Worm (Caenorhabditis elegans) whole organism, young adult: ENCODE results near the gene Y43F8B.25.
A peak's percentile ranks its signal among the peaks of the same experiment; 100 is the strongest.

Source experiments
- B0261.1 ChIP-seq: sonication (generic microtip); optimal IDR thresholded peaks from 2 replicates; lab custom pipeline; 2016; ENCODE audit warnings: mild to moderate bottlenecking, missing genetic modification characterization, moderate library complexity, missing compliant biosample characterization
- F22D6.2 ChIP-seq: sonication (generic microtip); optimal IDR thresholded peaks from 2 replicates; lab custom pipeline; 2016; ENCODE audit warnings: mild to moderate bottlenecking, missing genetic modification characterization, missing compliant biosample characterization
- F57C9.4 ChIP-seq: sonication (generic microtip); optimal IDR thresholded peaks from 2 replicates; lab custom pipeline; 2017; ENCODE audit warnings: mild to moderate bottlenecking, missing genetic modification characterization, missing compliant biosample characterization
- K11D2.4 ChIP-seq: fragments of 200-800 bp; sonication (Bioruptor generic); IDR thresholded peaks from 2 replicates; pipeline ENCODE4 v1.3.6; 2022; ENCODE audit warnings: missing genetic modification reagents, missing genetic modification characterization, missing compliant biosample characterization
- T07F8.4 ChIP-seq: sonication (generic microtip); optimal IDR thresholded peaks from 2 replicates; lab custom pipeline; 2016; ENCODE audit warnings: mild to moderate bottlenecking, missing genetic modification characterization, moderate library complexity, missing compliant biosample characterization
- Y53G8AR.9 ChIP-seq: fragments of 200-800 bp; sonication (Bioruptor generic); conservative IDR thresholded peaks from 2 replicates; pipeline ENCODE4 v1.3.6; 2022; ENCODE audit warnings: missing genetic modification reagents, missing genetic modification characterization, missing compliant biosample characterization
- Y79H2A.3 ChIP-seq: fragments of 200-800 bp; sonication (Bioruptor generic); conservative IDR thresholded peaks from 2 replicates; pipeline ENCODE4 v1.3.6; 2022; ENCODE audit warnings: missing genetic modification reagents, missing genetic modification characterization, missing compliant biosample characterization
- ama-1 ChIP-seq, 3 experiments: fragments of 150-350 bp in 1 of 3; sonication (generic microtip) in 2 of 3; optimal IDR thresholded peaks; 2 replicates each; lab custom pipeline; 2014 to 2018; ENCODE audit warnings: missing biosample characterization in 2 of 3, missing genetic modification characterization in 2 of 3, missing genetic modification reagents in 2 of 3
- aptf-3 ChIP-seq: fragments of 200-800 bp; sonication (Bioruptor generic); IDR thresholded peaks from 2 replicates; pipeline ENCODE4 v1.3.6; 2022; ENCODE audit warnings: missing genetic modification characterization, missing compliant biosample characterization
- atf-7 ChIP-seq: sonication (generic microtip); optimal IDR thresholded peaks from 2 replicates; lab custom pipeline; 2017; ENCODE audit warnings: mild to moderate bottlenecking, missing genetic modification characterization, missing compliant biosample characterization
- attf-3 ChIP-seq: fragments of 200-800 bp; sonication (Bioruptor generic); conservative IDR thresholded peaks from 2 replicates; pipeline ENCODE4 v1.3.6; 2022; ENCODE audit warnings: missing genetic modification reagents, missing genetic modification characterization, missing compliant biosample characterization
- ceh-100 ChIP-seq: fragments of 200-800 bp; sonication (Bioruptor generic); IDR thresholded peaks from 2 replicates; pipeline ENCODE4 v1.3.6; 2022; ENCODE audit warnings: missing genetic modification reagents, missing genetic modification characterization, missing compliant biosample characterization
- ceh-58 ChIP-seq: fragments of 200-800 bp; sonication (Bioruptor generic); IDR thresholded peaks from 2 replicates; pipeline ENCODE4 v1.3.6; 2022; ENCODE audit warnings: missing genetic modification characterization, missing compliant biosample characterization
- egrh-3 ChIP-seq: fragments of 200-800 bp; sonication (Bioruptor generic); IDR thresholded peaks from 2 replicates; pipeline ENCODE4 v1.3.6; 2022; ENCODE audit warnings: missing genetic modification reagents, missing genetic modification characterization, missing compliant biosample characterization
- ets-4 ChIP-seq: fragments of 200-800 bp; sonication (Bioruptor generic); optimal IDR thresholded peaks from 2 replicates; lab custom pipeline; 2018; ENCODE audit warnings: mild to moderate bottlenecking, missing genetic modification characterization, missing compliant biosample characterization
- hmg-1.2 ChIP-seq: fragments of 200-800 bp; sonication (Bioruptor generic); IDR thresholded peaks from 2 replicates; pipeline ENCODE4 v1.3.6; 2022; ENCODE audit warnings: missing genetic modification reagents, missing genetic modification characterization, missing compliant biosample characterization
- hmg-20 ChIP-seq: fragments of 200-800 bp; sonication (Bioruptor generic); IDR thresholded peaks from 2 replicates; pipeline ENCODE4 v1.3.6; 2022; ENCODE audit warnings: missing genetic modification reagents, missing genetic modification characterization, missing compliant biosample characterization
- lin-26 ChIP-seq: fragments of 200-800 bp; sonication (Bioruptor generic); IDR thresholded peaks from 2 replicates; pipeline ENCODE4 v1.3.6; 2022; ENCODE audit warnings: missing genetic modification reagents, missing genetic modification characterization, missing compliant biosample characterization
- lsl-1 ChIP-seq: fragments of 200-800 bp; sonication (Bioruptor generic); optimal IDR thresholded peaks from 2 replicates; lab custom pipeline; 2018; ENCODE audit warnings: mild to moderate bottlenecking, missing genetic modification characterization, moderate library complexity, missing compliant biosample characterization
- madf-3 ChIP-seq: fragments of 200-800 bp; sonication (Bioruptor generic); IDR thresholded peaks from 2 replicates; pipeline ENCODE4 v1.3.6; 2022; ENCODE audit warnings: missing genetic modification reagents, missing genetic modification characterization, missing compliant biosample characterization
- madf-6 ChIP-seq: fragments of 200-800 bp; sonication (Bioruptor generic); IDR thresholded peaks from 2 replicates; pipeline ENCODE4 v1.3.6; 2022; ENCODE audit warnings: missing genetic modification reagents, missing genetic modification characterization, missing compliant biosample characterization
- mcd-1 ChIP-seq: fragments of 200-800 bp; sonication (Bioruptor generic); IDR thresholded peaks from 2 replicates; pipeline ENCODE4 v1.3.6; 2022; ENCODE audit warnings: missing genetic modification reagents, missing genetic modification characterization, missing compliant biosample characterization
- nhr-179 ChIP-seq: sonication (generic microtip); optimal IDR thresholded peaks from 2 replicates; lab custom pipeline; 2016; ENCODE audit warnings: mild to moderate bottlenecking, missing genetic modification characterization, missing compliant biosample characterization
- nhr-80 ChIP-seq: sonication (generic microtip); optimal IDR thresholded peaks from 2 replicates; lab custom pipeline; 2016; ENCODE audit warnings: missing genetic modification characterization, missing compliant biosample characterization
- pbrm-1 ChIP-seq: fragments of 200-800 bp; sonication (Bioruptor generic); IDR thresholded peaks from 2 replicates; pipeline ENCODE4 v1.3.6; 2022; ENCODE audit warnings: missing genetic modification reagents, missing genetic modification characterization, missing compliant biosample characterization
- rpc-1 ChIP-seq, 2 experiments: fragments of 150-350 bp in 1 of 2; sonication (generic microtip) in 1 of 2; optimal IDR thresholded peaks; 2 replicates each; lab custom pipeline; 2014 to 2018; ENCODE audit warnings: missing biosample characterization in 1 of 2, missing genetic modification characterization in 1 of 2, missing genetic modification reagents in 1 of 2, missing genotype in 1 of 2
- sea-2 ChIP-seq: fragments of 200-800 bp; sonication (Bioruptor generic); IDR thresholded peaks from 2 replicates; pipeline ENCODE4 v1.3.6; 2022; ENCODE audit warnings: missing genetic modification characterization, missing compliant biosample characterization
- snpc-1.1 ChIP-seq: sonication (generic microtip); optimal IDR thresholded peaks from 2 replicates; lab custom pipeline; 2017; ENCODE audit warnings: missing genetic modification characterization, mild to moderate bottlenecking, missing compliant biosample characterization, antibody characterized with exemption, moderate library complexity, missing genotype, missing genetic modification reagents; ENCODE audit not compliant: insufficient read depth
- tbp1 ChIP-seq: fragments of 200-800 bp; sonication (Bioruptor generic); optimal IDR thresholded peaks from 2 replicates; lab custom pipeline; 2018; ENCODE audit warnings: mild to moderate bottlenecking, missing genetic modification characterization, missing compliant biosample characterization
- tlf-1 ChIP-seq: fragments of 200-800 bp; sonication (Bioruptor generic); optimal IDR thresholded peaks from 2 replicates; lab custom pipeline; 2018; ENCODE audit warnings: mild to moderate bottlenecking, missing genetic modification characterization, missing compliant biosample characterization
- zfh-2 ChIP-seq: fragments of 200-800 bp; sonication (Bioruptor generic); conservative IDR thresholded peaks from 2 replicates; pipeline ENCODE4 v1.3.6; 2022; ENCODE audit warnings: missing genetic modification reagents, missing genetic modification characterization, missing compliant biosample characterization
- ztf-26 ChIP-seq: sonication (generic microtip); optimal IDR thresholded peaks from 2 replicates; lab custom pipeline; 2017; ENCODE audit warnings: missing genetic modification characterization, missing compliant biosample characterization
- ztf-28 ChIP-seq: fragments of 200-800 bp; sonication (Bioruptor generic); IDR thresholded peaks from 2 replicates; pipeline ENCODE4 v1.3.6; 2022; ENCODE audit warnings: missing genetic modification reagents, missing genetic modification characterization, missing compliant biosample characterization

The Y43F8B.25 gene

DNA sequence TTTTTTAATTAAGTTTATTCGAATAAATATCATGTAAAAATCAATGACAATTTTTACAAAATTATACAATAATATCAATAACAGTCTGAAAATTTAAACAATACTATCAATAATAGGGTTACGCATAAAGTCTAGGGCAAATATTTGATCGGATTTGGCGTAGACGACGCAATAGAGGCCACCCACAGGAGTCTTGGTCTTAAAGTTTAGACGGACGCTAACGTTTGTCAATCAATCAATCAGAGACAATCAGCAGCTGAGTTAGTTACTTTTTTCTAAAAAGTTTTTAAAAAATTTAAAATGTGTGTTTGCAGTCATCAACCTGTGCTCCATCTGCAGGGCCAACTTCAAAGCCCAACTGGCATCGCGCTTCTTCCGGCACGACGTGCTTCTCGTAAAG lies 28.6 kb downstream of the Y43F8B.25 start, which contains the start of gene Y43F8B.29:
Y43F8B.29 (plus strand) TSS at position 301 of the 400 bp plus-strand sequence.
- TF ChIP-seq lsl-1 (GFP tag; lab: Kevin White, UChicago) (no peak), ztf-28 (no peak), pbrm-1 (no peak)

DNA sequence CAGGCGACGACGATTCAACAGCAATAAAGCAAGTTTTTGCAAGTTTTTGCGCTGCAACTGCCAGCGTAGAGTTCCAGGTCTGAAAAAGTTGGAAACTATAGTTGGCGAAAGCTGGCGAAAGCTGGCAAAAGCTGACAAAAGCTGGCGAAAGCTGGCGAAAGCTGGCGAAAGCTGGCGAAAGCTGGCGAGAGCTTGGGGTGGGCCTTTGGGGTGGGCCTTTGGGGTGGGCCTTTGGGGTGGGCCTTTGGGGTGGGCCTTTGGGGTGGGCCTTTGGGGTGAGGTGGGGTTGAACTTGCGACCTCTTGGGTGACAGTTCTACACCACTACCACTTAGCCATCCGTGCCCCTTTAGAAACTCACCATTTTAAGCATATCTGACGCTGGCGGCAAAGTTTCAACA lies 32.4 kb downstream of the Y43F8B.25 start:
- no peak for TF ChIP-seq hmg-20 (GFP tag; lab: Robert Waterston, UW)
- TF ChIP-seq zfh-2: peak; percentile 83
- no peak for TF ChIP-seq F22D6.2
- TF ChIP-seq ztf-28: 0 out of 2 replicates have a peak, but pooled peaks have one; percentile 36
- no peak for TF ChIP-seq rpc-1 (optimal IDR thresholded peaks at IDR 0.05; lab: Kevin White, UChicago)
- TF ChIP-seq rpc-1 (tag; optimal IDR thresholded peaks at IDR 0.05; lab: Kevin White, UChicago): peak; percentile 22
- no peak for TF ChIP-seq Y53G8AR.9 (GFP tag; lab: Robert Waterston, UW)
- peak; percentile 72; the same call in 1 of the 2 replicates for TF ChIP-seq egrh-3 (GFP tag; lab: Robert Waterston, UW)
- TF ChIP-seq Y79H2A.3 (GFP tag; lab: Robert Waterston, UW): no peak
- TF ChIP-seq ztf-26 (tag; lab: Kevin White, UChicago): no peak
- TF ChIP-seq ets-4 (GFP tag; lab: Kevin White, UChicago): no peak
- TF ChIP-seq mcd-1 (GFP tag; lab: Robert Waterston, UW): 0 out of 2 replicates have a peak, but pooled peaks have one; percentile 11
- TF ChIP-seq sea-2 (GFP tag; lab: Robert Waterston, UW): no peak

DNA sequence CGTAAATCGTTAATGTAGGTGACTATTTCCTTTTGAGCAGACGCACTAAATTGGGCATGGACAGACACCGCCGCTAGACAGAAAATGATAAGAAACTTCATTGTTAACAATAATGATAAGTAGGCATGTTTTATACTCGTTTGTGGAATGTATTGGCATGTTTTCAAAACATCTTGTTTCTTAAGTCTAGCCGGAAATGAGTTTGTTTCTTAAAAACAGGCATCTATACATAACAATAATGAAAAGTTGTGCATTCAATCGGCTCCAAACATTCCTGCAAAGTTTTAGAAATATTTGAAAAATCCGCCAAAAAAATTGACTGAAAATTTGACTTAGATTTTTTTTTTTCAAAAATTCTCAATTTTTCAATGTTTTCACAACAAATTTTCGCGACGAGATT lies 32.9 kb downstream of the Y43F8B.25 start, which contains the start of gene scl-21:
scl-21 (minus strand) TSS at position 101 of the 400 bp plus-strand sequence.
- TF ChIP-seq atf-7 (tag; lab: Kevin White, UChicago): no peak
- TF ChIP-seq T07F8.4: no peak
- no peak for TF ChIP-seq aptf-3 (GFP tag; lab: Robert Waterston, UW)
- TF ChIP-seq lin-26: no peak
- TF ChIP-seq mcd-1 (GFP tag; lab: Robert Waterston, UW): no peak
- TF ChIP-seq ceh-58 (GFP tag; lab: Robert Waterston, UW): no peak
- no peak for TF ChIP-seq lsl-1 (GFP tag; lab: Kevin White, UChicago)
- TF ChIP-seq B0261.1 (tag; lab: Kevin White, UChicago): no peak
- no peak for TF ChIP-seq ceh-100 (GFP tag; lab: Robert Waterston, UW)

ce11 chrV:19497087-19497486 lies 34.4 kb downstream of the Y43F8B.25 start:
- TF ChIP-seq tbp1 (GFP tag; lab: Kevin White, UChicago): peak; percentile 69
- peak; percentile 46 for TF ChIP-seq B0261.1 (tag; lab: Kevin White, UChicago)
- no peak for TF ChIP-seq F57C9.4
- peak; percentile 30 for TF ChIP-seq rpc-1 (optimal IDR thresholded peaks at IDR 0.05; lab: Kevin White, UChicago)
- peak; percentile 65 for TF ChIP-seq rpc-1 (tag; optimal IDR thresholded peaks at IDR 0.05; lab: Kevin White, UChicago)
- TF ChIP-seq hmg-1.2: peak; percentile 36; the same call in 1 of the 2 replicates

- TF ChIP-seq nhr-80 (no peak), madf-3 (GFP tag; lab: Robert Waterston, UW) (no peak), B0261.1 (tag; lab: Kevin White, UChicago) (no peak), ama-1 (optimal IDR thresholded peaks at IDR 0.05; lab: Kevin White, UChicago) (no peak), ama-1 (GFP tag; optimal IDR thresholded peaks at IDR 0.05; lab: Kevin White, UChicago) (no peak), nhr-179 (tag; lab: Kevin White, UChicago) (no peak), snpc-1.1 (no peak), tlf-1 (no peak), K11D2.4 (GFP tag; lab: Robert Waterston, UW) (no peak), egrh-3 (GFP tag; lab: Robert Waterston, UW) (no peak), madf-6 (GFP tag; lab: Robert Waterston, UW) (no peak), attf-3 (no peak)
Measured at ce11 chrV:19501389-19501788, 38.7 kb downstream of the Y43F8B.25 start.
